Fruit fly (Drosophila melanogaster): ENCODE measurements around the gene Or2a.

Gene Or2a

DNA sequence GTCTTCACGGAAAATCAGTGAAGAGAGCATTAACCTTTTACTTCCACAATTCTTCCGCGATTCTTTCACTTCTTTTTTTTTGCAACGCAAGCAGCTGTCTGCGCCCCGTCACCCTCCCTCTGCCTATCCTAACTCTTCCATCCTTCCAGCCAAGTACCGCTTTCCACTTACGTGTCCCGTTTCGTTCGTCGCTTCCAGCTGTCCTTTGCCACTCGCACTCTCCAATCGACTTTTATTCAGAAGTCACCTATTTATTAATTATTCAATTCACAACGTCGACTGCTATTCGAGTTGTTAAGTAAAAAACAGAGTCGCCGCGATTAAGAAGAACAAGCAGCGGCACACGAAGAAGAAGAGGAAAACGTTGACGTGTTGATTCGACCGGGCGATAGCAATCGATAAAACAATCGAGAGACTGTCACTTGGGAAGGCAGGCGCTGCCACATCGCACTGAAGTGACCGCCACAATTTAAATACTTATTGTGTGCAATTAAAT is 28.7 kb downstream of the Or2a start, which contains the start of gene Grp170 (continued):
- TF ChIP-seq Chrac-16 (GFP tag; optimal IDR thresholded peaks at IDR 0.05) (no peak), Sox102F (GFP tag; optimal IDR thresholded peaks at IDR 0.05) (no peak), nerfin-2 (GFP tag; IDR thresholded peaks at IDR 0.05; ENCODE audit: partially characterized antibody) (peak; percentile 67), toy (GFP tag; IDR thresholded peaks at IDR 0.05) (no peak), CG31365 (tag; optimal IDR thresholded peaks at IDR 0.05) (no peak), CG10959 (GFP tag; IDR thresholded peaks at IDR 0.05) (no peak), CG4707 (GFP tag; optimal IDR thresholded peaks at IDR 0.05) (no peak), sc (optimal IDR thresholded peaks at IDR 0.05) (no peak), sc (GFP tag; optimal IDR thresholded peaks at IDR 0.05) (no peak), Ets65A (GFP tag) (no peak), wor (GFP tag; IDR thresholded peaks at IDR 0.05) (no peak), CG11456 (GFP tag; IDR thresholded peaks at IDR 0.05) (no peak), Nf-YA (GFP tag; IDR thresholded peaks at IDR 0.05) (no peak), CG34224 (GFP tag; IDR thresholded peaks at IDR 0.05; ENCODE audit: partially characterized antibody) (peak; percentile 79), CG4282 (GFP tag; optimal IDR thresholded peaks at IDR 0.05) (no peak), Elba2 (GFP tag; optimal IDR thresholded peaks at IDR 0.05) (no peak), CG42726 (GFP tag; IDR thresholded peaks at IDR 0.05; ENCODE audit: partially characterized antibody) (peak; percentile 93), CG1024 (GFP tag; IDR thresholded peaks at IDR 0.05) (no peak), chn (GFP tag; optimal IDR thresholded peaks at IDR 0.05) (no peak), Tbp (GFP tag; optimal IDR thresholded peaks at IDR 0.05) (no peak), pum (GFP tag; optimal IDR thresholded peaks at IDR 0.05) (no peak), CG11247 (GFP tag; IDR thresholded peaks at IDR 0.05) (no peak), CG6854 (GFP tag; optimal IDR thresholded peaks at IDR 0.05) (no peak), CG12391 (tag; optimal IDR thresholded peaks at IDR 0.05) (peak; percentile 27), Sry-β (GFP tag; optimal IDR thresholded peaks at IDR 0.05) (no peak), CG18476 (GFP tag; optimal IDR thresholded peaks at IDR 0.05) (no peak), CG1832 (GFP tag; optimal IDR thresholded peaks at IDR 0.05) (no peak), tin (GFP tag; optimal IDR thresholded peaks at IDR 0.05) (no peak), CG14965 (GFP tag; optimal IDR thresholded peaks at IDR 0.05; ENCODE audit: borderline replicate concordance) (no peak), ranshi (GFP tag; IDR thresholded peaks at IDR 0.05) (no peak), CG31441 (GFP tag; IDR thresholded peaks at IDR 0.05) (no peak), slou (GFP tag; optimal IDR thresholded peaks at IDR 0.05) (no peak), CG6272 (GFP tag; IDR thresholded peaks at IDR 0.05) (no peak), Sox100B (GFP tag; optimal IDR thresholded peaks at IDR 0.05) (no peak), gsb-n (tag; optimal IDR thresholded peaks at IDR 0.05) (no peak), yki (optimal IDR thresholded peaks at IDR 0.05) (no peak), fd64A (GFP tag; optimal IDR thresholded peaks at IDR 0.05) (no peak), Dek (tag; optimal IDR thresholded peaks at IDR 0.05) (no peak), mirr (GFP tag; optimal IDR thresholded peaks at IDR 0.05) (no peak), Rfx (GFP tag; IDR thresholded peaks at IDR 0.05) (peak; percentile 25; the same call in 1 of the 2 replicates), HmgD (GFP tag; optimal IDR thresholded peaks at IDR 0.05) (no peak), phol (tag; optimal IDR thresholded peaks at IDR 0.05) (peak; percentile 39), MESR4 (GFP tag; optimal IDR thresholded peaks at IDR 0.05) (peak; percentile 86), mam (GFP tag; optimal IDR thresholded peaks at IDR 0.05) (no peak), sqz (GFP tag; optimal IDR thresholded peaks at IDR 0.05) (peak; percentile 45), Hr51 (GFP tag; optimal IDR thresholded peaks at IDR 0.05) (no peak), CG14667 (GFP tag; IDR thresholded peaks at IDR 0.05) (no peak), Meics (GFP tag; optimal IDR thresholded peaks at IDR 0.05) (no peak), CG2202 (tag; optimal IDR thresholded peaks at IDR 0.05) (no peak), CG12659 (GFP tag; optimal IDR thresholded peaks at IDR 0.05) (peak; percentile 44), grau (tag; optimal IDR thresholded peaks at IDR 0.05) (peak; percentile 8), her (GFP tag; optimal IDR thresholded peaks at IDR 0.05) (no peak)
